Fruit fly (Drosophila melanogaster): ENCODE results near the gene CG4496.

DNA sequence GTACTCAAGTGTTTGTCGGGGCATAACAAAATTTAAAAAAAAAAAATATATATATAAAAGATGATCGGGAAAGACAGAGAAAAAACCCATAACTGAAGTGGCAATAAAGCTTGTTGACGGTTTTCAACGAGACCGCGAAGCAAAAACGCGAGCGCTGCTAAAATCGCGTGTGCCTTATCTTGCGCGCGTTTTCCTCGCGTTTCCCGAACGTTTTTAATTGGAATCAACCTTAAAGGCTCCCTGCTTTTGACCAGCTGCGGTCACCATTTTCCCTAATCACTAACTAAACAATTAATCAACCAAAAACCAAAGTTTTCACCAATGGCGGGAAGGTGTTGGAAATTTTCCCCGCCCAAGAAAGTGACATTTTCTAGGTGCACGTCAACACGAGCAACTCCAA, 49.7 kb downstream of the CG4496 start:
- no peak for TF ChIP-seq CG6808 (GFP tag; optimal IDR thresholded peaks at IDR 0.05)
- TF ChIP-seq Hr4 (GFP tag; optimal IDR thresholded peaks at IDR 0.05) = no peak
